Worm (Caenorhabditis elegans) whole organism, L4 larva: ENCODE measurements around the gene C03B1.7.

ENCODE experiments used
- ceh-20 ChIP-seq: fragments of 200-800 bp; sonication (Bioruptor generic); IDR thresholded peaks from 2 replicates; pipeline ENCODE4 v1.3.6; 2022; ENCODE audit warnings: missing genetic modification reagents, missing genetic modification characterization, missing compliant biosample characterization
- ces-1 ChIP-seq: fragments of 150-350 bp; sonication (generic microtip); optimal IDR thresholded peaks from 4 replicates; lab custom pipeline; 2014; ENCODE audit warnings: missing biosample characterization, missing genetic modification reagents, missing genetic modification characterization
- fos-1 ChIP-seq: fragments of 150-350 bp; optimal IDR thresholded peaks from 2 replicates; lab custom pipeline; 2014; ENCODE audit warnings: missing biosample characterization, missing genetic modification characterization
- jun-1 ChIP-seq: fragments of 150-350 bp; optimal IDR thresholded peaks from 2 replicates; lab custom pipeline; 2014; ENCODE audit warnings: missing biosample characterization, missing genetic modification reagents, missing genetic modification characterization
- lin-13 ChIP-seq: fragments of 150-350 bp; optimal IDR thresholded peaks from 2 replicates; lab custom pipeline; 2014; ENCODE audit warnings: missing biosample characterization, missing genetic modification reagents, missing genetic modification characterization
- lin-29 ChIP-seq: fragments of 200-800 bp; sonication (Bioruptor generic); IDR thresholded peaks from 2 replicates; pipeline ENCODE4 v1.3.6; 2022; ENCODE audit warnings: missing genetic modification reagents, missing genetic modification characterization, missing compliant biosample characterization
- lsy-2 ChIP-seq, 2 experiments: fragments of 150-350 bp in 1 of 2; sonication (generic microtip) in 1 of 2; optimal IDR thresholded peaks; 2 replicates each; lab custom pipeline; 2014 to 2017; ENCODE audit warnings: missing biosample characterization in 2 of 2, missing genetic modification characterization in 2 of 2
- mdl-1 ChIP-seq, 2 experiments: fragments of 150-350 bp in 1 of 2; sonication (generic microtip) in 1 of 2; optimal IDR thresholded peaks; 2 replicates each; lab custom pipeline; 2014 to 2017; ENCODE audit warnings: missing biosample characterization in 2 of 2, missing genetic modification characterization in 2 of 2
- nhr-11 ChIP-seq: fragments of 150-350 bp; optimal IDR thresholded peaks from 2 replicates; lab custom pipeline; 2014; ENCODE audit warnings: missing biosample characterization, missing genetic modification characterization
- pha-4 ChIP-seq, 2 experiments: fragments of 150-350 bp in 1 of 2; fragments of 200-800 bp in 1 of 2; sonication (Bioruptor generic) in 1 of 2; IDR thresholded peaks in 1 of 2; optimal IDR thresholded peaks in 1 of 2; 2 replicates each; pipeline versions ENCODE4 v1.3.6 to Lab custom; 2014 to 2022; ENCODE audit warnings: missing genetic modification characterization in 2 of 2, missing genetic modification reagents in 2 of 2, missing biosample characterization in 1 of 2, missing compliant biosample characterization in 1 of 2
- snpc-4 ChIP-seq: fragments of 150-350 bp; optimal IDR thresholded peaks from 2 replicates; lab custom pipeline; 2014; ENCODE audit warnings: missing biosample characterization, missing genetic modification characterization
- unc-39 ChIP-seq: sonication (generic microtip); optimal IDR thresholded peaks from 2 replicates; lab custom pipeline; 2017; ENCODE audit warnings: missing biosample characterization, missing genetic modification characterization
- unc-62 ChIP-seq, 3 experiments: fragments of 150-350 bp in 1 of 3; sonication (generic microtip); optimal IDR thresholded peaks in 2 of 3; peaks in 1 of 3; 1 replicate in 1 of 3; 2 replicates in 2 of 3; lab custom pipeline; 2014 to 2017; ENCODE audit warnings: missing biosample characterization in 3 of 3, missing genetic modification characterization in 3 of 3, missing genetic modification reagents in 3 of 3, missing genotype in 1 of 3

DNA sequence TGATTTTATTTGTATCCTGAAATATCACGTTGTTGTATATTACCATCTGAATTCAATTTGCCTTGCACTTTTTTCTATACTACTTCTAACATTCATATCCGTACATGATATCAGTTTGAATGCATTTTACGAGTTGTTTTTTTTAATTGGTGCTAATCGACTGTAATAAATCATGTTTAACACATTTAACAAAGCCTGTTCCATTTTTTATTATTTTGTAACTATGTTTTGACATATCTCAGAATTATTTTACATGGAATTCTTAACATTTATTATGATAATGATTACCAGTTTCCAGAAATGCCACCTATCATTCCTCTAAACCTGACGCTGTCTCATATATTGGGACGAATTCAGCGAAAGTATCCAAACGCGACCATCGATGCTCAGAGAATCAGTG, 24.1 kb downstream of the C03B1.7 start, which contains the start of gene C03B1.3:
- no peak for TF ChIP-seq pha-4 (GFP tag; IDR thresholded peaks at IDR 0.05; lab: Robert Waterston, UW)
- no peak for TF ChIP-seq pha-4 (tag; optimal IDR thresholded peaks at IDR 0.05; lab: Kevin White, UChicago)
- no peak for TF ChIP-seq snpc-4
- no peak for TF ChIP-seq unc-62 (GFP tag; optimal IDR thresholded peaks at IDR 0.05 in 1 of 2; lab: Kevin White, UChicago)
- no peak for TF ChIP-seq unc-62 (tag; optimal IDR thresholded peaks at IDR 0.05; lab: Kevin White, UChicago)
- no peak for TF ChIP-seq ceh-20 (GFP tag; lab: Robert Waterston, UW)
- no peak for TF ChIP-seq fos-1 (tag; lab: Kevin White, UChicago)
- TF ChIP-seq lsy-2 (tag; optimal IDR thresholded peaks at IDR 0.05; lab: Kevin White, UChicago), result no peak
- no peak for TF ChIP-seq lin-13 (GFP tag; lab: Kevin White, UChicago)
- no peak for TF ChIP-seq nhr-11
- TF ChIP-seq jun-1, result no peak
- TF ChIP-seq ces-1 (GFP tag; lab: Kevin White, UChicago), result no peak
- TF ChIP-seq mdl-1 (tag; optimal IDR thresholded peaks at IDR 0.05; lab: Kevin White, UChicago), result no peak
- TF ChIP-seq lin-29 (GFP tag; lab: Robert Waterston, UW), result no peak
- no peak for TF ChIP-seq unc-39 (tag; lab: Kevin White, UChicago)
